Fruit fly (Drosophila melanogaster) whole organism, wandering third instar larva: Measurements from ENCODE around the gene exd.

ENCODE experiments used
- Abd-B ChIP-seq: fragments of >200 bp; optimal IDR thresholded peaks from 2 replicates; lab custom pipeline; 2017; ENCODE audit warnings: missing biosample characterization, missing genetic modification characterization
- CG32264 ChIP-seq: fragments of 200-800 bp; sonication (Bioruptor generic); optimal IDR thresholded peaks from 2 replicates; lab custom pipeline; 2016; ENCODE audit warnings: missing biosample characterization, missing genetic modification characterization
- HLH106 ChIP-seq: fragments of 200-800 bp; optimal IDR thresholded peaks from 3 replicates; lab custom pipeline; 2019; ENCODE audit warnings: missing biosample characterization, mild to moderate bottlenecking, missing genetic modification characterization, moderate library complexity
- Jra ChIP-seq: sonication (Bioruptor generic); optimal IDR thresholded peaks from 2 replicates; lab custom pipeline; 2016; ENCODE audit warnings: missing biosample characterization, missing genetic modification characterization
- Mio ChIP-seq: sonication (Bioruptor generic); optimal IDR thresholded peaks from 2 replicates; lab custom pipeline; 2016; ENCODE audit warnings: missing biosample characterization, missing genetic modification characterization
- Myc ChIP-seq: fragments of >200 bp; optimal IDR thresholded peaks from 2 replicates; lab custom pipeline; 2017
- OdsH ChIP-seq: fragments of 200-800 bp; sonication (Bioruptor generic); optimal IDR thresholded peaks from 2 replicates; lab custom pipeline; 2016; ENCODE audit warnings: missing biosample characterization, mild to moderate bottlenecking, missing genetic modification characterization
- Rel ChIP-seq, 2 experiments: fragments of 200-800 bp; sonication (Bioruptor generic) in 1 of 2; optimal IDR thresholded peaks; 2 replicates in 1 of 2; 3 replicates in 1 of 2; lab custom pipeline; 2016 to 2019; ENCODE audit warnings: mild to moderate bottlenecking in 2 of 2, missing biosample characterization in 2 of 2, missing genetic modification characterization in 2 of 2, moderate library complexity in 1 of 2
- Sp1 ChIP-seq: fragments of 200-800 bp; sonication (Bioruptor generic); optimal IDR thresholded peaks from 3 replicates; lab custom pipeline; 2019; ENCODE audit warnings: missing biosample characterization, mild to moderate bottlenecking, missing genetic modification characterization, moderate library complexity
- Vsx2 ChIP-seq: fragments of 200-300, 225-300 bp; sonication (Bioruptor generic); optimal IDR thresholded peaks from 2 replicates; lab custom pipeline; 2018; ENCODE audit warnings: missing biosample characterization, missing genetic modification characterization; ENCODE audit not compliant: partially characterized antibody
- dmrt93B ChIP-seq: fragments of 200-800 bp; sonication (Bioruptor generic); optimal IDR thresholded peaks from 2 replicates; lab custom pipeline; 2018; ENCODE audit warnings: missing biosample characterization, mild to moderate bottlenecking, missing genetic modification characterization
- ey ChIP-seq: fragments of 200-800 bp; sonication (Bioruptor generic); optimal IDR thresholded peaks from 2 replicates; lab custom pipeline; 2016; ENCODE audit warnings: missing biosample characterization, missing genetic modification characterization
- fru ChIP-seq: fragments of 200-800 bp; sonication (Bioruptor generic); optimal IDR thresholded peaks from 3 replicates; lab custom pipeline; 2016; ENCODE audit warnings: missing biosample characterization, mild to moderate bottlenecking, missing genetic modification characterization
- h ChIP-seq: fragments of 200-800 bp; sonication (Bioruptor generic); optimal IDR thresholded peaks from 3 replicates; lab custom pipeline; 2016; ENCODE audit warnings: missing biosample characterization, mild to moderate bottlenecking, missing genetic modification characterization
- psq ChIP-seq: fragments of 200-800 bp; sonication (Bioruptor generic); optimal IDR thresholded peaks from 3 replicates; lab custom pipeline; 2017; ENCODE audit warnings: missing biosample characterization, mild to moderate bottlenecking, missing genetic modification characterization, moderate library complexity
- sage ChIP-seq: fragments of 200-800 bp; sonication (Bioruptor generic); optimal IDR thresholded peaks from 2 replicates; lab custom pipeline; 2016; ENCODE audit warnings: missing biosample characterization, mild to moderate bottlenecking, missing genetic modification characterization
- sv ChIP-seq: fragments of 200-800 bp; sonication (Bioruptor generic); optimal IDR thresholded peaks from 3 replicates; lab custom pipeline; 2016; ENCODE audit warnings: missing biosample characterization, missing genetic modification characterization
- tai ChIP-seq: sonication (Bioruptor generic); optimal IDR thresholded peaks from 2 replicates; lab custom pipeline; 2016; ENCODE audit warnings: missing biosample characterization, missing genetic modification characterization
- woc ChIP-seq: sonication (Bioruptor generic); optimal IDR thresholded peaks from 2 replicates; lab custom pipeline; 2016; ENCODE audit warnings: missing biosample characterization, mild to moderate bottlenecking, missing genetic modification characterization

exd gene

DNA sequence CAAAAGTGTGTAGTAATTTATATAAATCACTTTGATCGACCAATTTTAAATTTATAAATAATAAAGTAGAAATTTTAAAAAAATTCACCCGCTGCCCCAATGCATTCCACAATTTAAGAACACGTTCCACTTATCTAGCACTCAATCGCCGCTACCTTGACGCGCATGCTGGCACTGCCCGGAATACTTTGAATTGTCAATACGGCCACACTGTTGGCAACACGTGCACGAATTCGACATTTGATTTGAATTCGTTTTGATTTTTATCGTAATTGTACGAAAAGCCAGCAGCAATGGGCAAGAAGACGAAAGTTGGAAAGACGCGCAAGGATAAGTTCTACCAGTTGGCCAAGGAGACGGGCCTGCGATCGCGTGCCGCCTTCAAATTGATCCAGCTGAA, 4.6 kb downstream of the exd start, which contains the start of gene CG8939:
Gene CG8939, plus strand, starts transcription at position 186 of the 400 bp plus-strand sequence.
- TF ChIP-seq Myc (peak; percentile 54), Abd-B (no peak), Vsx2 (GFP tag; lab: Kevin White, UChicago) (no peak)

DNA sequence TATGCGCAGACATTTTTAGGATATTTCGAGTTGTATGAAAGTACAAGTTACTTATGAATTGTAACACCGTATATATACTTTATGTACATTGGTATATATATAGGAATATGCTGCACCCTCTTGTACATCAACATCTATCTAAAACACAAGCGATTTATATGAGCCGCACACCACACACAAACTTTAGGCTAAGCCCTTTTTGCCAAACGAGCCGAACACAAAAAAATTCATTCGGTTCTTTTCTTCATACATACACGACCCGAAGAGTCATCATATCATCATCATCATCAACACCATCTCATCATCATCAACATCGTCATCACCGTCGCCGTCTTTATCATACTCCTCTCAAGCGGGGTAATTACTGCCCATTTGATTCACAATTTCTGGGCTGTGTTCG, 12.8 kb downstream of the exd start:
- TF ChIP-seq OdsH (peak; percentile 5), tai (GFP tag; lab: Kevin White, UChicago) (no peak), CG32264 (GFP tag; lab: Kevin White, UChicago) (no peak)
- TF ChIP-seq, all 38 proteins: peak for 1

DNA sequence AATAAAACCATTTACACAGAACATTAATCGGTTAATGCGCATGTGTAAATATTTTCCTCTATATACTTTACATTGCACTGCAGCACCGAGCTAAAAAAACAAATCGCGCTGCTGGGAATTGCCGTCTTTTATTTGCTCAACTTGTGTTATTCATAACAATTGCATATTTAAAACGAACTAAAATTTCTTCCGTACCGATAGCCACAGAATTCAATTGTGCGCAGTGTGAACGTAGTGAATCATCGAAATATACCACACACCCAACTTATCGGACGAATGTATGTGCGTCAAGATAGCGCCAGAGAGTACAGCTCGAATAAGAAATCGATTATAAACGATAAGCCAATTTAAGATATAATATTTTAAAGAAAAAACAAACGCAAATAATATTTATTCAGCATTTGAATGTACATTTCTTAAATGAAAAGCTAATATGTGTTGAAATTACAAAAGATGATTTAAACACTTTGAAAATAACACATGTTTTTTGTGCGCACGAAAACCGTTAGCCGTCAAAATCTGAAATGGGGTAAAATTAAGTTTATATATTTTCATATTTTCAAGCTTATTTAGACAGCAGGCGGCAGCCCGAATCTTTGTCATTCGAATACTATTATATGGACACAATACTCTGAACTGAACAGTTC, 13.4 kb downstream of the exd start, which contains the start of the genes vap and CG12698:
Gene vap, minus strand, starts transcription at position 262 of the 647 bp plus-strand sequence.
Gene CG12698, plus strand, starts transcription at position 597 of the 647 bp plus-strand sequence.
- peak; percentile 22 for TF ChIP-seq fru
- no peak for TF ChIP-seq psq (GFP tag; lab: Kevin White, UChicago)
- no peak for TF ChIP-seq OdsH
- TF ChIP-seq Vsx2 (GFP tag; lab: Kevin White, UChicago) = peak; percentile 35
- TF ChIP-seq, all 38 proteins: peak for 2

- TF ChIP-seq fru (no peak), sage (GFP tag; lab: Kevin White, UChicago) (no peak), Sp1 (GFP tag; lab: Kevin White, UChicago) (no peak), HLH106 (no peak), Mio (GFP tag; lab: Kevin White, UChicago) (no peak), ey (GFP tag; lab: Kevin White, UChicago) (no peak), Jra (GFP tag; lab: Kevin White, UChicago) (no peak), woc (GFP tag; lab: Kevin White, UChicago) (no peak), Rel (GFP tag; optimal IDR thresholded peaks at IDR 0.05; lab: Kevin White, UChicago) (no peak), Rel (tag; optimal IDR thresholded peaks at IDR 0.05; lab: Kevin White, UChicago) (no peak), h (GFP tag; lab: Kevin White, UChicago) (no peak), sv (GFP tag; lab: Kevin White, UChicago) (no peak), dmrt93B (no peak)
These were observed 16.5 kb downstream of the exd start, which contains the start of gene Muc14A for dm6 chrX:16008814-16009213. TSS of gene Muc14A (plus strand) at chrX:16009114.
